Fruit fly (Drosophila melanogaster) whole organism: ENCODE measurements around the gene Rok.

Source experiments
- CG8478 ChIP-seq: fragments of >200 bp; optimal IDR thresholded peaks from 2 replicates; lab custom pipeline; 2018; ENCODE audit warnings: inconsistent platforms
- Dll ChIP-seq: fragments of >200 bp; optimal IDR thresholded peaks from 2 replicates; lab custom pipeline; 2017
- psq ChIP-seq: fragments of >200 bp; optimal IDR thresholded peaks from 2 replicates; lab custom pipeline; 2017

- TF ChIP-seq Dll (lab: Kevin White, UChicago), result no peak
- no peak for TF ChIP-seq psq (lab: Kevin White, UChicago)
- no peak for TF ChIP-seq CG8478 (lab: Kevin White, UChicago)
Measured at dm6 chrX:16648435-16648781, 11.2 kb upstream of the Rok start.
